Worm (Caenorhabditis elegans): ENCODE results near the gene gst-14.

Gene gst-14

DNA sequence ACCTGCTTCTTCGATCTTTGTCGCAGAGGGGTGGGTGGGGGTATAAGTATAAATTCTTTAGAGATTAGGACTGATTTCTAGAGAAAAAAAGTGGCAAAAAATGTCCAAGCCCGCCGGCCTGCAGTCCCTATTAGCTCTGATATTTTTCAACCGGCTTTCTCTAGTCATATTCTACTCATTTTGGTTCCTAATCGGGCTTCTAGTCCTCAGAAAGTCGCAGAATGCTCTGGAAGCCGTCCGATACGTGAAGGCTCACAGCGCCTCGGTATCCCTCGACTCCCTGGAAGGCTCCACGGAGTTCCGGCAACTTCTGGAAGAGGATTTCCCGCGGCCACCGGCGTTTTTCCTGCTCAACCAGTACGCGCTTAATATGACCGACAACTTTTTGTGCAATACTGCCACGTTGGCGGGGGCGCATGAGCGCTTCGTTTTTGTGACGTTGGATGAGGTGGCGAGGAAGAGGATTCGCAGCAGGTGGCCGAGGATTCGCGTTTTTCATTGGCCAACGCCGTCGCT is 30.2 kb downstream of the gst-14 start, which contains the start of gene Y48E1B.8:
Y48E1B.8 (plus strand) TSS at position 51 of the 516 bp plus-strand sequence.
- TF ChIP-seq C08G9.2 (tag; optimal IDR thresholded peaks at IDR 0.05) (peak; percentile 14), ceh-14 (tag; optimal IDR thresholded peaks at IDR 0.05) (no peak), pag-3 (tag; optimal IDR thresholded peaks at IDR 0.05; ENCODE audit: borderline replicate concordance) (no peak), K02D7.2 (tag; optimal IDR thresholded peaks at IDR 0.05) (no peak)

DNA sequence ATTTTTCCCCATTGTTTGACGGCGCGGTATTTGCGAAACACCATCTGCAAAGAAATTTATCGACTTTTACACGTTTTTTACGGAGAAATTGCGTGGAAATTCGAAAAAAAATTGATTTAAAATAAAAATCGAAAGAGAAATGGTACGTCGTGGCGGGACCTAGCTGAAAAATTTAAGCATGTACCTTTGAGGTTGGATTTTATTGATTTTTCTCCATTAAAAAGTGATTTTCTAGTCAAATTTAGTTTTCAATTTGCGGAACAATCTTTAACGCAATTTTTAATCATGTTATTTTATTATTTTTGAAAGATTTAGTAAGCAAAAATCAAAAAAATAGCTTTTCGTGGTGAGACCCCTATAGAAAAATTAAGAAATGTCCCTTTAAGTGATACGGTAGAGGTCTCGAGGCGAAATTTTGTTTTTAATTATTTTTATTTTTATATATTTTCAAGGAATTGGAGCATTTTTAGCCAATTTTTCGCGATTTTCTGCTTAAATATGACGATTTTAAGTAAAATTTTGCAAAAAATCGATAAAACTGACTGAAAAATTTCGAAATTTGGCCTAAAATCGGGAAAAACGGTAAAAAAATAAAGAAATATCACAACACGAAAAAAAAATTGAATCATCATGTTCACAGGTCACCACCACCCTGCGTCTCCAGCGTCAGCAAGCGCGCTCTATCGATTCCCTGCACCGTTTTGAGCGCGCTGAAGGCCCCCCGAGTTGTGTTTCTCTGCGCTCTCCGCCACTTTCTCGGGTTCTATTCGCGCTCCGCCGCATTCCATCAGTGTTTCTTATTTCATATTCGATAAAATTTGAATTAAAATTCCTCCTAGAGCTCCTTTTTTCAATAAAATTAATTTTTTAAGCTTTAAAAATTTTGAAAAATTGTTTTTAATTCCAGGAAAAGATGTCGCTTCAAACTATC is 40.6 kb downstream of the gst-14 start, which contains the start of the genes mrpl-37 and lin-38:
mrpl-37 (minus strand) TSS at position 51 of the 931 bp plus-strand sequence.
lin-38 (plus strand) TSS at position 908 of the 931 bp plus-strand sequence.
- TF ChIP-seq ceh-24 (tag; optimal IDR thresholded peaks at IDR 0.05) (no peak), fkh-6 (tag; optimal IDR thresholded peaks at IDR 0.05) (no peak), ceh-6 (GFP tag; optimal IDR thresholded peaks at IDR 0.05) (no peak), ceh-45 (GFP tag; IDR thresholded peaks at IDR 0.05) (no peak), ceh-30 (tag; optimal IDR thresholded peaks at IDR 0.05) (no peak), hlh-13 (GFP tag; optimal IDR thresholded peaks at IDR 0.05) (no peak), unc-86 (tag; optimal IDR thresholded peaks at IDR 0.05) (no peak), ceh-18 (tag; optimal IDR thresholded peaks at IDR 0.05) (peak; percentile 33), unc-42 (tag; optimal IDR thresholded peaks at IDR 0.05) (peak; percentile 75), pros-1 (tag; optimal IDR thresholded peaks at IDR 0.05) (peak; percentile 16), fkh-10 (GFP tag; optimal IDR thresholded peaks at IDR 0.05) (no peak), tbx-2 (tag; optimal IDR thresholded peaks at IDR 0.05) (peak; percentile 50), ceh-48 (tag; optimal IDR thresholded peaks at IDR 0.05) (peak; percentile 69), ceh-31 (tag; optimal IDR thresholded peaks at IDR 0.05) (peak; percentile 70), ceh-22 (tag; optimal IDR thresholded peaks at IDR 0.05) (no peak), sox-4 (tag; optimal IDR thresholded peaks at IDR 0.05) (no peak), T23F11.4 (GFP tag; optimal IDR thresholded peaks at IDR 0.05) (no peak), nfya-1 (tag; optimal IDR thresholded peaks at IDR 0.05) (peak; percentile 67), unc-3 (GFP tag; conservative IDR thresholded peaks at IDR 0.05) (no peak), unc-3 (tag; optimal IDR thresholded peaks at IDR 0.05) (peak; percentile 3), unc-55 (GFP tag; optimal IDR thresholded peaks at IDR 0.05) (no peak), hlh-30 (tag; optimal IDR thresholded peaks at IDR 0.05; ENCODE audit: insufficient read depth) (peak; percentile 62), ceh-34 (tag; optimal IDR thresholded peaks at IDR 0.05) (peak; percentile 52), che-1 (tag; optimal IDR thresholded peaks at IDR 0.05) (no peak)

DNA sequence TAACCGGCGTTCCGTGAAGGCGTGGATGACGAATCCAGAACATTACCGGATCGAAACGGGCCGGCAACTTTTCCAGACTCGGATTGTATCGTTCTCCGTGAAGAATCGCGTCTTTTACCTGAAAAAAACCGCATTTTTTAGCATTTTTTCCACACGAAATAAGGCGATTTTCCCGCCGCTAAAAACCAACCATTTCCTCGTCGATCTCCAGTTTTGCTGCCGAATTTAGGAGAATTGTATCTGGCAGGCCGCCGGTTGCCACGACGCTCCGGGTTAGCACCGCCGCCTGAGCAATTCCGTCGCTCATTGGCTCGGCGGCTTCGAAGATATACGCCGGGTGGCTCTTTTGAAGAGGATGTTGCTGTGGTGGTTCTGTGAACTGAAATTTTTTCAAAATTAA is 41.5 kb downstream of the gst-14 start:
- no peak for TF ChIP-seq ref-2 (tag; optimal IDR thresholded peaks at IDR 0.05)
- no peak for TF ChIP-seq unc-86 (tag; optimal IDR thresholded peaks at IDR 0.05)
- no peak for TF ChIP-seq fkh-10 (GFP tag; optimal IDR thresholded peaks at IDR 0.05)
- no peak for TF ChIP-seq dve-1 (tag; optimal IDR thresholded peaks at IDR 0.05)
- no peak for TF ChIP-seq K02D7.2 (tag; optimal IDR thresholded peaks at IDR 0.05)
- no peak for TF ChIP-seq mec-3 (tag; optimal IDR thresholded peaks at IDR 0.05; ENCODE audit: borderline replicate concordance)
- no peak for TF ChIP-seq pha-2 (tag; optimal IDR thresholded peaks at IDR 0.05)
- no peak for TF ChIP-seq eyg-1 (tag; optimal IDR thresholded peaks at IDR 0.05)

DNA sequence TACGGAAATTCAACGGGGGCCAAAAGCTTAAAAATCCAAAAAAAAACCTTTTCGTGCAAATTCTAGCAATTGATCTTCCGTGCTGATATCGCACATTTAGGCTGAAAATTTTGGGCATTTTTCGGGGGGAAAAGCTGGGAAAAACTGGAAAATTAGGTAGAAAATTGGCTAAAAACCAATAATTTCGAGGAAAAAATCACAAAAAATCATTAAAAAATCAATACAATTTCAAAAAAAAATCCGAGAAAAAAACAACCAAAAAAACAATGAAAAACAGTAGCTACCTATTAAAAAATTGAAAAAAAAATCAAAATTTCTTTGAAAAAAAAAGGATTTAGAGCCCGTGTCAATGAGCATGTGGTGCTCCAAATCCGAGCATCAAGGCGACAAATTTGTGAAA is 48.0 kb downstream of the gst-14 start, which contains the start of gene Y48E1B.3:
Y48E1B.3 (minus strand) TSS at position 101 of the 400 bp plus-strand sequence.
- no peak for TF ChIP-seq elt-4 (tag; optimal IDR thresholded peaks at IDR 0.05)
- no peak for TF ChIP-seq ztf-16 (tag; optimal IDR thresholded peaks at IDR 0.05)
- TF ChIP-seq nhr-11 (tag; optimal IDR thresholded peaks at IDR 0.05), result no peak
